Worm (Caenorhabditis elegans): ENCODE measurements around the gene nhr-280.
"Not testable (repeated sequence)": the region's sequence is repeated elsewhere in the genome, so short reads cannot be mapped to it uniquely, and the experiment has no call there.

The nhr-280 gene

ce11 chrIII:154168-154567 lies 23.6 kb upstream of the nhr-280 start:
- no peak for TF ChIP-seq W03F9.2 (tag; optimal IDR thresholded peaks at IDR 0.05)
- no peak for TF ChIP-seq dao-5 (tag; optimal IDR thresholded peaks at IDR 0.05)

ce11 chrIII:151084-151483 lies 20.5 kb upstream of the nhr-280 start:
- TF ChIP-seq W03F9.2 (tag; optimal IDR thresholded peaks at IDR 0.05) (no peak), dao-5 (tag; optimal IDR thresholded peaks at IDR 0.05) (no peak)

ce11 chrIII:149132-149531 lies 18.6 kb upstream of the nhr-280 start:
- TF ChIP-seq dao-5 (tag; optimal IDR thresholded peaks at IDR 0.05) (no peak), W03F9.2 (tag; optimal IDR thresholded peaks at IDR 0.05) (no peak), him-1 (tag; optimal IDR thresholded peaks at IDR 0.05) (no peak)

DNA sequence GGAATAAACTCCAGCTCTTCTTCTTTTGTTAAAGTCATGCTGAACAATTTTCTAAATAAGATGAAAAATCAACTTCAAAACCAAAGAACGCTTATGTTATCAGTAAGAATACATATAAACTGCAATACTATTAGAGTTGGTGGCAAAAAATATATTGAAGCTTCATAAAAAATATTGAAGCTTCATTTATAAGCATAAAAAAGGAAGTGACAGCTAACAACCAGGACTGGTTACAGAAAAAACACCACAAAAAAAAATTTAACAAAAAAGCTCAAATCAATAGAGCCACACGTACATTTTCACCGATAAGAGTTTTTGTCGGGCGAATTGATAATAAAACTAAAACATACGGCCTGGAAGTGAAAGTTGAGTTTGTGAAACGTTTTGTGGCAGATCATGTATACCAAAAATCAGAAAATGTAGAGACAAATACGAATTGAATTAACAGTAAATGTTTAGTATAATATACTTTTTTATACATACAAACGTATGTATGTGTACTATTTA lies 17.1 kb upstream of the nhr-280 start, which contains the start of gene sqst-5:
TSS of gene sqst-5 (minus strand) at position 51 of the 507 bp plus-strand sequence.
- TF ChIP-seq him-1 (tag; optimal IDR thresholded peaks at IDR 0.05) (no peak), W03F9.2 (tag; optimal IDR thresholded peaks at IDR 0.05) (no peak), dao-5 (tag; optimal IDR thresholded peaks at IDR 0.05) (no peak)

DNA sequence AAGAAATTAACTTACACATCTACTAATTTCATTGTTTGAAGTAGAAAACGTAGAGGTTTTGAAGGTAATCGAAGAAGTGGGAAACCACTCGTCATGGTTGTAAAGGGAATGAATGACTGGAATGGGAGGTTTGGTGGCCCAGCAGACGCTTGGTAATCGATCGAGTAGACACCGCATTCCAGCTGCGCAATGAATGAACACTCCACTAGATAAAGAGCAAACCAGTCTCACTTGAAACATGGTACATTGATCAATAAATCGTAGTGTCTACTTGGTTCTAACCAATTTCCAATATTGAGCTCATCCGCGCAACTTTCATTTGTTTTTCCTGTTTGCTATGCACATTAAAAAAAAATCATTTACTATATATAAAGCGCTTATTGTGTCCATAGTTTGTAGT lies 15.8 kb upstream of the nhr-280 start, which contains the start of gene fbxb-84:
TSS of gene fbxb-84 (minus strand) at position 101 of the 400 bp plus-strand sequence.
- TF ChIP-seq W03F9.2 (tag; optimal IDR thresholded peaks at IDR 0.05) = no peak
- TF ChIP-seq dao-5 (tag; optimal IDR thresholded peaks at IDR 0.05) = no peak
- no peak for TF ChIP-seq him-1 (tag; optimal IDR thresholded peaks at IDR 0.05)

DNA sequence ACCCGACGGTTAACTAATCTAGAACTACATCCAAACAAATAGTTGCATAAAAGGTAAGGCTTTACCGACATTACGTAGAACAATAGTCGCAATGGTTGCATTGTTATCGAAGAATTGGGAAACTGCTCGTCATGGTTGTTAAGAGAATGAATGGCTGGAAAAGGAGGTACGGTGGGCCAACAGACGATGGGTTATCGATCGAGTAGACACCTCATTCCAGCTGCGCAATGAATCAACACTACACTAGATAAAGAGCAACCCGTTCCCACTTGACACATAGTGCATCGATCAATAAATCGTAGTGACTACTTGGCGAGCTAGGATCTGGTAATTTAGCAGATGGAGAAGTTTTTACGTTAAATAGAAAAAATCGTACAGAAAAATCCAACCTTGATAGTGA lies 14.5 kb upstream of the nhr-280 start, which contains the start of the genes T17A3.12 and fbxb-83:
TSS of gene T17A3.12 (minus strand) at position 101 of the 400 bp plus-strand sequence.
TSS of gene fbxb-83 (minus strand) at position 134 of the 400 bp plus-strand sequence.
- TF ChIP-seq him-1 (tag; optimal IDR thresholded peaks at IDR 0.05) (no peak), W03F9.2 (tag; optimal IDR thresholded peaks at IDR 0.05) (no peak), dao-5 (tag; optimal IDR thresholded peaks at IDR 0.05) (no peak)

ce11 chrIII:143121-143520 lies 12.6 kb upstream of the nhr-280 start, which contains the start of gene fbxb-82:
Gene fbxb-82, minus strand, starts transcription at chrIII:143221.
- no peak for TF ChIP-seq W03F9.2 (tag; optimal IDR thresholded peaks at IDR 0.05)
- no peak for TF ChIP-seq dao-5 (tag; optimal IDR thresholded peaks at IDR 0.05)
- no peak for TF ChIP-seq him-1 (tag; optimal IDR thresholded peaks at IDR 0.05)

ce11 chrIII:140904-141303 lies 10.4 kb upstream of the nhr-280 start, which contains the start of gene fbxb-81:
Gene fbxb-81, minus strand, starts transcription at chrIII:141217.
- TF ChIP-seq W03F9.2 (tag; optimal IDR thresholded peaks at IDR 0.05) (no peak), dao-5 (tag; optimal IDR thresholded peaks at IDR 0.05) (no peak), him-1 (tag; optimal IDR thresholded peaks at IDR 0.05) (no peak)

DNA sequence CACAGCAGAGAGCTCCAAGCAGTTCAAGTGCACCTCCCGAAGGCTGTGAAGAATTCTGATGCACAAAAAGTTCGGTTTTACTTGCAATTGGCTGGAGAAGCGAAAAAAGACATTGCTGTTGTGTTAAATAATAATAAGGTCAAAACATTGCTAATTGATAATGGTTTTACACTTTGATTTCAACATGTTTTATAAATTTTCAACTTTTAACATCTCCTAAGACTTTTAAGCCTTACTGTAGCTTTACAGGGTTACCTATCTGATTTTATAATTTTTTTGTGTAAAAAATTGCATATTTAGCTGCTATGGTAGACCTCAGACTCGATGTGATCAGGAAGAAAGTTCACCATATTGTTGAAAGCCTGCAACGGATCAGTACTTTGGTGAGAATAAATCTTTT lies 3.6 kb upstream of the nhr-280 start, which contains the start of gene pals-25:
TSS of gene pals-25 (plus strand) at position 301 of the 400 bp plus-strand sequence.
- TF ChIP-seq W03F9.2 (tag; optimal IDR thresholded peaks at IDR 0.05) (no peak), dao-5 (tag; optimal IDR thresholded peaks at IDR 0.05) (no peak), him-1 (tag; optimal IDR thresholded peaks at IDR 0.05) (no peak)

ce11 chrIII:132118-132517 lies 1.6 kb upstream of the nhr-280 start, which contains the start of gene pals-22:
Gene pals-22, plus strand, starts transcription at chrIII:132418.
- TF ChIP-seq dao-5 (tag; optimal IDR thresholded peaks at IDR 0.05) (no peak), him-1 (tag; optimal IDR thresholded peaks at IDR 0.05) (no peak), W03F9.2 (tag; optimal IDR thresholded peaks at IDR 0.05) (no peak)

ce11 chrIII:131627-132026 lies 1.1 kb upstream of the nhr-280 start:
- TF ChIP-seq him-1 (tag; optimal IDR thresholded peaks at IDR 0.05) = no peak
- TF ChIP-seq dao-5 (tag; optimal IDR thresholded peaks at IDR 0.05) = no peak
- TF ChIP-seq W03F9.2 (tag; optimal IDR thresholded peaks at IDR 0.05) = no peak

DNA sequence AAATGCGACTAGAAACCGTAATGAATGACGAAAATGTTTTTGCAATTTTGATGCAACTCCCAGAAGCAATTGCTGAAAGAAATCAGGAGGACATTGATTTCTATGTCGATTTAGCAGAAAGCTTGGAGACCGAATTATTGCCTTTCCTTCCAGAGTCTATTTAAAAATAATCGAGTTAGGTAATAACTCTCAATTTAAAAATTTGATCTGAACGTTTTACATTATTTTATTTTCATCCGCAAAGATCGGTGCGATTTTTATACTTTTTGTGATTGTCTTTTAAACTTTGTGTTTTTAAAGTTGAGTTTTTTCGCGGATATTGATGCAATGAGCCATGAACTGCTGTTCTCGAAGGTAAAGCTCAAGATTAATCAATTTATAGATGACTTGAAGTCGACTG lies 6.1 kb downstream of the nhr-280 start, which contains the start of gene pals-23:
TSS of gene pals-23 (plus strand) at position 301 of the 400 bp plus-strand sequence.
- TF ChIP-seq him-1 (tag; optimal IDR thresholded peaks at IDR 0.05) = no peak
- TF ChIP-seq W03F9.2 (tag; optimal IDR thresholded peaks at IDR 0.05) = no peak
- no peak for TF ChIP-seq dao-5 (tag; optimal IDR thresholded peaks at IDR 0.05)

DNA sequence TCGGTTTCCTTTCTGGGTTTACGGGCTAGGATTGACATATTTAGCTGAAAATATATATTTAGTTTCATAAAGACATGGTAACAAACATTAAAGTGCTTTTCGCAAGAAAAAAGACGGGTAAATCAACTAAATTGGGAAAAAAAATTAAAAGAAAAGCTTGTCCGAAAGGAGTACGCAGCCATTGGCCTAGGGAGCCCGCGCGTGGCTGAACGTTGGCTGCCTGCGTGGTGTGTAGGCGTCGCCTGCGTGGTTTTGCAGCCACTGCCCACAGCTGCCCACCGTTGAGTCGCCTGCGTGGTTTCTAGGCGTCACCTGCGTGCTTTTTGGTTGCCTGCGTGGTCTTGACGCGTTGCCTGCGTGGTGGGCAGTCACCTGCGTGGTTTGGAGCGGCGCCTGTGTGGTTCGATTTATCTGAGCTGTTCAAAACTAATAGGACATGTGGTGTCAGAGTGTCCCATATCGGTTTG lies 8.5 kb downstream of the nhr-280 start, which contains the start of gene C29F9.12:
TSS of gene C29F9.12 (minus strand) at position 51 of the 467 bp plus-strand sequence.
- not testable (repeated sequence) for TF ChIP-seq dao-5, W03F9.2, him-1 (tag; optimal IDR thresholded peaks at IDR 0.05)

ce11 chrIII:120199-120598 lies 10.4 kb downstream of the nhr-280 start, which contains the start of gene pals-24:
Gene pals-24, plus strand, starts transcription at chrIII:120435.
- TF ChIP-seq dao-5 (tag; optimal IDR thresholded peaks at IDR 0.05) (no peak), him-1 (tag; optimal IDR thresholded peaks at IDR 0.05) (no peak), W03F9.2 (tag; optimal IDR thresholded peaks at IDR 0.05) (no peak)
